Worm (Caenorhabditis elegans) whole organism, late embryonic: ENCODE results near the gene H23N18.6.

Experiments used
- dve-1 ChIP-seq: sonication (generic microtip); optimal IDR thresholded peaks from 2 replicates; lab custom pipeline; 2017; ENCODE audit warnings: antibody characterized with exemption, mild to moderate bottlenecking, missing genetic modification characterization, missing compliant biosample characterization
- eyg-1 ChIP-seq: sonication (generic microtip); optimal IDR thresholded peaks from 2 replicates; lab custom pipeline; 2016; ENCODE audit warnings: missing genotype, missing genetic modification characterization, missing compliant biosample characterization
- fkh-10 ChIP-seq: fragments of 150-350 bp; optimal IDR thresholded peaks from 2 replicates; lab custom pipeline; 2014; ENCODE audit warnings: missing biosample characterization, missing genetic modification reagents, missing genetic modification characterization
- hlh-8 ChIP-seq: sonication (generic microtip); optimal IDR thresholded peaks from 2 replicates; lab custom pipeline; 2016; ENCODE audit warnings: missing genotype, missing genetic modification characterization, missing compliant biosample characterization
- lin-11 ChIP-seq: fragments of 200-800 bp; sonication (Bioruptor generic); optimal IDR thresholded peaks from 2 replicates; lab custom pipeline; 2018; ENCODE audit warnings: mild to moderate bottlenecking, missing genetic modification characterization, missing compliant biosample characterization
- pha-4 ChIP-seq: fragments of 150-350 bp; optimal IDR thresholded peaks from 2 replicates; lab custom pipeline; 2018; ENCODE audit warnings: missing biosample characterization, missing genetic modification reagents, missing genetic modification characterization
- sox-2 ChIP-seq: fragments of 200-800 bp; sonication (Bioruptor generic); IDR thresholded peaks from 2 replicates; pipeline ENCODE4 v1.3.6; 2022; ENCODE audit warnings: missing genetic modification reagents, missing genetic modification characterization, missing compliant biosample characterization

ce11 chrV:4914879-4915278 lies at the start of gene H23N18.6:
- TF ChIP-seq pha-4 (tag; lab: Kevin White, UChicago) (no peak), sox-2 (GFP tag; lab: Robert Waterston, UW) (no peak), lin-11 (tag; lab: Kevin White, UChicago) (no peak), hlh-8 (tag; lab: Kevin White, UChicago) (no peak), eyg-1 (tag; lab: Kevin White, UChicago) (no peak), fkh-10 (GFP tag; lab: Kevin White, UChicago) (no peak), dve-1 (tag; lab: Kevin White, UChicago) (no peak)
